Fruit fly (Drosophila melanogaster) whole organism, larva: Measurements from ENCODE around the gene Ugt37A3.
"Not testable (repeated sequence)": the region's sequence is repeated elsewhere in the genome, so short reads cannot be mapped to it uniquely, and the experiment has no call there.

Experiments used
- noc ChIP-seq: fragments of 200-800 bp; sonication (Bioruptor generic); optimal IDR thresholded peaks from 3 replicates; lab custom pipeline; 2019; ENCODE audit warnings: missing biosample characterization, mild to moderate bottlenecking, missing genetic modification characterization, moderate library complexity

The Ugt37A3 gene

dm6 chr3R:12712178-12713172, 31.0 kb downstream of the Ugt37A3 start, which contains the start of gene PolQ:
PolQ (minus strand) TSS chr3R:12712299.
- not testable (repeated sequence) for TF ChIP-seq noc

- TF ChIP-seq noc: no peak
These were observed 38.6 kb downstream of the Ugt37A3 start, which contains the start of gene CG12279 for dm6 chr3R:12704861-12705260. CG12279 (plus strand) TSS chr3R:12705094.

- TF ChIP-seq noc: no peak
These were observed 41.4 kb downstream of the Ugt37A3 start for dm6 chr3R:12701994-12702494.

dm6 chr3R:12701257-12701656, 42.2 kb downstream of the Ugt37A3 start:
- TF ChIP-seq noc: no peak

DNA sequence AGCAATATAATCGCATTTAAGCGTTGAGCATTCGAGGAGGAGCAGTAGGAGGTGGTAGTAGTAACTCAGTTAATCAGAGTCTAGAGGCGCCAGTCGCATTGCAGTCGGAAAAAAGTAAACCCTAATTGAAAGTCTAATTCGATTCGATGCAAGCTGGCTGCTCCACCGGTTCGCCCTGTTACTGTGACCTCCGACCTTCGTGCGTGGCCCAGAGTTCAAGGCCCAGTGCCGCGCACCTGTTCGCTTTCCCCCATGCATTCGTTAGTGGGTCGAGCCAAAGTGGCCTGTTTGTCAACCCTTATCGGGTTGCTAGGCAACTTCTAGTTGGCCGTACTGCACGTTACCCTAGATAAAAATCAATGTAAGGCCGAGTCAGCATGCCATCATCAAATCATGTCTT, 43.0 kb downstream of the Ugt37A3 start:
- TF ChIP-seq noc: no peak

DNA sequence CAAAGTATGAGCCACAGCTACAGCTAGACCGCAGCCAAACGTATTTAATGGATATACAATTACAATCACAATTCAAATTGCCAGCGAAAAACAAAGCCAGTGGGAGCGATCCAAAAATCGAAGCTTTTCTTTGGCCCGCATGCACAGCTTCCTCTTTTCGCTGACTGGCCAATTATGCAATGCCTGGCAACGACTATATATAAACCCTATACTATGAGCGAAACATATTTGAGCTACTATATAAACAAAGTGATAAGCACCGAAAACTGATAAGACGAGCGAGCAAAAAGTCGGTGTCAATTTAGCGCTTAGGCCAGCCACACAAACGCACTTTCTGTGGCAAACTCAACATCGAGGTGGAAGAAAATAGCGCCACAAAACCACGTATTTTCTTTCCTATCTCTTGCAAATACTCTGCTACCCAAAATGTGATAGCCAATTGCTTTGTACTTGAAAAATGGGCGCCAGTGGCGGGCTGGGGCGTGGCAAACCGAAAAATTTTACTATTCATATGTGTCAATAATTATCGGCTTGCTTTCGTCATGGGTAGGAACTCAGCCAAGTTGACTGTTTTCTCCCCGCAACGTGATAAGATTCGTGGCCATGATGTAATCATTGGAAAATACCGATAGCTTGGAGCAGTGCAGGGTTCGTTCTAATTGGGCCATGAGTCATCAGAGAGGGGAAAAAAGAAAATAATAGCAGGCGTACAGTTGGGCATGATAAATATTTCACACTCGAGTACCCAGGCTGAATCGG, 43.7 kb downstream of the Ugt37A3 start:
- peak; percentile 46 for TF ChIP-seq noc

DNA sequence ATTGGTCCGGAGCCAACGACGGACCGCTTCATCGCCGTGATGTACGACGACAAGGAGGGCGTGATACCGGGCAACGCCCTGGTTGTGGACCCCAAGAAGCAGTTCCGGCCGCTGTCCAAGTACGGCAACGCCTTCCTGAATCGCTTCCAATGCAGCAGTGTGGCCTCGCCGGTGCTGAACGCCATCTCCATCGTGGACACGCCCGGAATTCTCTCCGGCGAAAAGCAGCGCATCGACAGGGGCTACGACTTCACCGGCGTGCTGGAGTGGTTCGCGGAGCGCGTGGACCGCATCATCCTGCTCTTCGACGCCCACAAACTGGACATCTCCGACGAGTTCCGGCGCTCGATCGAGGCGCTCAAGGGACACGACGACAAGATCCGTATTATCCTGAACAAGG, 45.1 kb downstream of the Ugt37A3 start:
- no peak for TF ChIP-seq noc

- peak; percentile 6 for TF ChIP-seq noc
These were observed 45.9 kb downstream of the Ugt37A3 start for dm6 chr3R:12697571-12698039.

DNA sequence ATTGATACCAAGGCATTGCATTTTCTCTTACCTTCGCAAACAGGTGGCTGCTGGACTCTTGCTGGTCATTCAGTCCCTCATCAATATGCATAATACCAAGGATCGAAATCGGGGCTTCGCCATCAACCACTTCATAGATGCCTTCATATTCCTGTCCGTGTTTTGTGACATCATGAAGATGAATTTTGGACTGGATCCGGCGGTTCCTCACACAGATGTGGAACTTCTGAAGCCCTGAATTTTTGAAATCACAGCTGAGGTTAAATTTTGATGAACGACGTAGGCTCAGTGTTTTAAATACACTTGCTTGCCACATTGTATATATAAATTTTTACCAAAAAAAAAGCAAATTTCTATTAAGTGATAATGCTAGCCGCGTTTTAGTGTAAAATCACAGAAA, 46.5 kb downstream of the Ugt37A3 start, which contains the start of gene Past1:
Gene Past1, plus strand, starts transcription at position 301 of the 400 bp plus-strand sequence.
- TF ChIP-seq noc: no peak

dm6 chr3R:12694742-12695141, 48.7 kb downstream of the Ugt37A3 start, which contains the start of the genes CG14391 and NijC:
CG14391 (minus strand) TSS chr3R:12694842.
NijC (plus strand) TSS chr3R:12695129.
- no peak for TF ChIP-seq noc

DNA sequence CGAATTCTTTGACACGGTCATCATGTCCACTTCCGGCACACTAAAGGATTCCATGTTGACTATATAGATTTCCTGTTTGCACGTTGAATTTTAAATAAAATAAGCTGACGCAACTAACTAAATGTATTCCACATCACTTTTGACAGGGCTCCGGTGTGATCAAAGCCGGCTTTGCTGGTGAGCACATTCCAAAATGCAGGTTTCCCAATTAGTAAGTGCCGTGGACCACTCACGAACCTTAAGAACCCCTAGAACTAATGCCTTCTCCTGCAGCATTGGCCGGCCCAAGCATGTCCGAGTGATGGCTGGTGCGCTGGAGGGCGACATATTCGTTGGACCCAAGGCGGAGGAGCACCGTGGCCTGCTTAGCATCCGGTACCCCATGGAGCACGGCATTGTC, 51.0 kb downstream of the Ugt37A3 start, which contains the start of gene CG31347:
Gene CG31347, minus strand, starts transcription at position 101 of the 400 bp plus-strand sequence.
- no peak for TF ChIP-seq noc
